Worm (Caenorhabditis elegans): ENCODE results near the gene plc-2.
"Not testable (repeated sequence)": the region's sequence is repeated elsewhere in the genome, so short reads cannot be mapped to it uniquely, and the experiment has no call there.

The plc-2 gene

ce11 chrV:15193909-15194308, 1.5 kb downstream of the plc-2 start, which contains the start of gene Y75B12B.13:
Gene Y75B12B.13, minus strand, starts transcription at chrV:15194009.
- TF ChIP-seq unc-39 (tag; optimal IDR thresholded peaks at IDR 0.05): no peak
- TF ChIP-seq mls-2 (tag; optimal IDR thresholded peaks at IDR 0.05): no peak
- TF ChIP-seq bed-3 (GFP tag; optimal IDR thresholded peaks at IDR 0.05): no peak
- no peak for TF ChIP-seq lin-32 (GFP tag; optimal IDR thresholded peaks at IDR 0.05)
- TF ChIP-seq ztf-11 (tag; optimal IDR thresholded peaks at IDR 0.05): no peak
- TF ChIP-seq sem-2 (GFP tag; optimal IDR thresholded peaks at IDR 0.05): no peak
- no peak for TF ChIP-seq blmp-1 (tag; optimal IDR thresholded peaks at IDR 0.05)
- TF ChIP-seq nhr-12 (tag; optimal IDR thresholded peaks at IDR 0.05): no peak
- no peak for TF ChIP-seq unc-62 (GFP tag; optimal IDR thresholded peaks at IDR 0.05)
- TF ChIP-seq sptf-1 (tag; optimal IDR thresholded peaks at IDR 0.05): no peak
- no peak for TF ChIP-seq flh-1 (GFP tag; optimal IDR thresholded peaks at IDR 0.05)
- TF ChIP-seq ceh-39 (tag; optimal IDR thresholded peaks at IDR 0.05): no peak
- TF ChIP-seq nhr-28 (tag; optimal IDR thresholded peaks at IDR 0.05): no peak
- TF ChIP-seq ham-2 (GFP tag; optimal IDR thresholded peaks at IDR 0.05): no peak
- TF ChIP-seq elt-3 (tag; optimal IDR thresholded peaks at IDR 0.05): no peak
- TF ChIP-seq ces-1 (GFP tag; optimal IDR thresholded peaks at IDR 0.05): no peak

DNA sequence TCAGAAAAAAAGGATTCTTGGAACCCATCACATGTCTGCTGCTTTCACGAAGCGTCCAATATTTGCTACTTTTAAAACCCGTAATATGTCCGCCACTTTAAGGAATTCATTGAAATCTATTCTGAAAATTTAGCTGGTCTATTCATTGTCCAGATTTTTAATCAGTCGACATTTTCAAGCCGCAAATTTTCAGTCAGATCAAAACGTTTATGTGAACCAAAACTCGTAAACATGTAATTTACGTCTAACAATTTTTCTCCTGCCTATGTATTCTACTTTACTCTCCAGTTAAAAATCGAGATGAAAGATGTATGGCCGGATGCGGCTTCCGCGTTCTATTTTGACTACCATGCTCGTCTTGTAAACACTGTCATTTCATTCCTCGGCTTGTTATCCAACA, 5.6 kb downstream of the plc-2 start, which contains the start of gene srw-1:
srw-1 (plus strand) TSS at position 301 of the 400 bp plus-strand sequence.
- no peak for TF ChIP-seq hlh-1 (tag; optimal IDR thresholded peaks at IDR 0.05)

ce11 chrV:15199768-15200167, 7.4 kb downstream of the plc-2 start, which contains the start of gene Y75B12B.10:
Gene Y75B12B.10, plus strand, starts transcription at chrV:15200068.
- no peak for TF ChIP-seq sptf-1 (tag; optimal IDR thresholded peaks at IDR 0.05)
- TF ChIP-seq nhr-2 (tag; optimal IDR thresholded peaks at IDR 0.05): no peak
- no peak for TF ChIP-seq sem-2 (GFP tag; optimal IDR thresholded peaks at IDR 0.05)
- no peak for TF ChIP-seq ceh-43 (GFP tag; optimal IDR thresholded peaks at IDR 0.05)
- TF ChIP-seq mep-1 (tag; optimal IDR thresholded peaks at IDR 0.05): no peak
- TF ChIP-seq flh-1 (GFP tag; optimal IDR thresholded peaks at IDR 0.05): no peak

- TF ChIP-seq mls-2 (tag; optimal IDR thresholded peaks at IDR 0.05); flh-1 (GFP tag; optimal IDR thresholded peaks at IDR 0.05); blmp-1 (tag; optimal IDR thresholded peaks at IDR 0.05): not testable (repeated sequence)
Measured at ce11 chrV:15207681-15208080, 15.3 kb downstream of the plc-2 start, which contains the start of gene C41G6.12. Gene C41G6.12, minus strand, starts transcription at chrV:15207781.

ce11 chrV:15211869-15212268, 19.5 kb downstream of the plc-2 start, which contains the start of gene sri-24:
Gene sri-24, plus strand, starts transcription at chrV:15212169.
- not testable (repeated sequence) for TF ChIP-seq unc-62 (GFP tag; optimal IDR thresholded peaks at IDR 0.05); elt-3 (tag; optimal IDR thresholded peaks at IDR 0.05); hlh-1 (tag; optimal IDR thresholded peaks at IDR 0.05)

- TF ChIP-seq ceh-43 (GFP tag; optimal IDR thresholded peaks at IDR 0.05); mep-1 (tag; optimal IDR thresholded peaks at IDR 0.05); lin-32 (GFP tag; optimal IDR thresholded peaks at IDR 0.05): not testable (repeated sequence)
Measured at ce11 chrV:15215175-15215574, 22.8 kb downstream of the plc-2 start, which contains the start of gene sri-26. Gene sri-26, plus strand, starts transcription at chrV:15215475.

- no peak for TF ChIP-seq flh-1 (GFP tag; optimal IDR thresholded peaks at IDR 0.05)
- TF ChIP-seq M03D4.4 (tag; optimal IDR thresholded peaks at IDR 0.05): no peak
- TF ChIP-seq lsy-2 (tag; optimal IDR thresholded peaks at IDR 0.05): no peak
- no peak for TF ChIP-seq nhr-28 (tag; optimal IDR thresholded peaks at IDR 0.05)
- no peak for TF ChIP-seq unc-62 (GFP tag; optimal IDR thresholded peaks at IDR 0.05)
- TF ChIP-seq nhr-237 (tag; optimal IDR thresholded peaks at IDR 0.05): no peak
- no peak for TF ChIP-seq bed-3 (GFP tag; optimal IDR thresholded peaks at IDR 0.05)
- TF ChIP-seq ceh-83 (GFP tag; optimal IDR thresholded peaks at IDR 0.05): no peak
- no peak for TF ChIP-seq nhr-12 (tag; optimal IDR thresholded peaks at IDR 0.05)
- TF ChIP-seq ceh-43 (GFP tag; optimal IDR thresholded peaks at IDR 0.05): no peak
Measured at ce11 chrV:15216705-15217104, 24.3 kb downstream of the plc-2 start, which contains the start of gene sri-25. Gene sri-25, plus strand, starts transcription at chrV:15217005.

DNA sequence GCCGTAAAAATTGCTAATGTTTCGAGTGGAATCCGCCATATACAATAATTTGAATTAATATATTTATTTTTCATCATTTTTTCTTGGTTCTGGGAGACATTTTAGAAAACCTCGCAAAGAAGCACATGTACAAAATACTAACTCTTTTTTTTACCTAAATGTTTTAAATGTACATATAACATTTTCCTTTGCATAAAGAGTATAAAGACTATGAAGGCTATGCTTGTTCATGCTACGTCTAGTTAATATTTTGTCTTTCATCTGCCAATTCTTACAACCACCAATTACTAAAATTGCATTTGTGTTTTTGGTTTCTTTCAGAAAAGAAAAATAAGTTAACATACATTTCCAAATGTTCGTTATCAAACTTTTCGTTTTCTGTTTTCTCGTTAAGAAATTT, 29.0 kb downstream of the plc-2 start, which contains the start of gene irld-25:
irld-25 (plus strand) TSS at position 301 of the 400 bp plus-strand sequence.
- no peak for TF ChIP-seq lin-32 (GFP tag; optimal IDR thresholded peaks at IDR 0.05)
- TF ChIP-seq drap-1 (GFP tag; optimal IDR thresholded peaks at IDR 0.05): no peak
- no peak for TF ChIP-seq unc-39 (tag; optimal IDR thresholded peaks at IDR 0.05)
- TF ChIP-seq tbx-8 (GFP tag; optimal IDR thresholded peaks at IDR 0.05): no peak
